Worm (Caenorhabditis elegans) whole organism, young adult: Measurements from ENCODE around the gene F40A3.7.

Source experiments
- B0019.2 ChIP-seq: fragments of 200-800 bp; sonication (Bioruptor generic); conservative IDR thresholded peaks from 2 replicates; pipeline ENCODE4 v1.3.6; 2022; ENCODE audit warnings: missing genetic modification reagents, missing genetic modification characterization, missing compliant biosample characterization
- F22D6.2 ChIP-seq: sonication (generic microtip); optimal IDR thresholded peaks from 2 replicates; lab custom pipeline; 2016; ENCODE audit warnings: mild to moderate bottlenecking, missing genetic modification characterization, missing compliant biosample characterization
- F33H1.4 ChIP-seq: fragments of 200-800 bp; sonication (Bioruptor generic); IDR thresholded peaks from 2 replicates; pipeline ENCODE4 v1.3.6; 2022; ENCODE audit warnings: missing genetic modification reagents, missing genetic modification characterization, missing compliant biosample characterization
- F57A8.1 ChIP-seq: fragments of 200-800 bp; sonication (Bioruptor generic); optimal IDR thresholded peaks from 2 replicates; lab custom pipeline; 2018; ENCODE audit warnings: mild to moderate bottlenecking, missing genetic modification characterization, moderate library complexity, missing compliant biosample characterization
- T26A5.8 ChIP-seq: sonication (generic microtip); optimal IDR thresholded peaks from 2 replicates; lab custom pipeline; 2016; ENCODE audit warnings: missing genetic modification characterization, missing compliant biosample characterization
- Y53G8AR.9 ChIP-seq: fragments of 200-800 bp; sonication (Bioruptor generic); conservative IDR thresholded peaks from 2 replicates; pipeline ENCODE4 v1.3.6; 2022; ENCODE audit warnings: missing genetic modification reagents, missing genetic modification characterization, missing compliant biosample characterization
- Y67H2A.10 ChIP-seq: fragments of 200-800 bp; sonication (Bioruptor generic); conservative IDR thresholded peaks from 2 replicates; pipeline ENCODE4 v1.3.6; 2022; ENCODE audit warnings: missing genetic modification reagents, missing genetic modification characterization, missing compliant biosample characterization
- Y79H2A.3 ChIP-seq: fragments of 200-800 bp; sonication (Bioruptor generic); conservative IDR thresholded peaks from 2 replicates; pipeline ENCODE4 v1.3.6; 2022; ENCODE audit warnings: missing genetic modification reagents, missing genetic modification characterization, missing compliant biosample characterization
- ama-1 ChIP-seq, 3 experiments: fragments of 150-350 bp in 1 of 3; sonication (generic microtip) in 2 of 3; optimal IDR thresholded peaks; 2 replicates each; lab custom pipeline; 2014 to 2018; ENCODE audit warnings: missing biosample characterization in 2 of 3, missing genetic modification characterization in 2 of 3, missing genetic modification reagents in 2 of 3
- aptf-2 ChIP-seq: fragments of 200-800 bp; sonication (Bioruptor generic); conservative IDR thresholded peaks from 2 replicates; pipeline ENCODE4 v1.3.6; 2022; ENCODE audit warnings: missing genetic modification reagents, missing genetic modification characterization, missing compliant biosample characterization
- attf-6 ChIP-seq: fragments of 200-800 bp; sonication (Bioruptor generic); IDR thresholded peaks from 2 replicates; pipeline ENCODE4 v1.3.6; 2022; ENCODE audit warnings: missing genetic modification reagents, missing genetic modification characterization, missing compliant biosample characterization
- bed-1 ChIP-seq: fragments of 200-800 bp; sonication (Bioruptor generic); IDR thresholded peaks from 2 replicates; pipeline ENCODE4 v1.3.6; 2022; ENCODE audit warnings: missing genetic modification reagents, missing genetic modification characterization, missing compliant biosample characterization
- dox-1 ChIP-seq: fragments of 200-800 bp; sonication (Bioruptor generic); IDR thresholded peaks from 2 replicates; pipeline ENCODE4 v1.3.6; 2022; ENCODE audit warnings: missing genetic modification reagents, missing genetic modification characterization, missing compliant biosample characterization
- fkh-3 ChIP-seq: sonication (generic microtip); optimal IDR thresholded peaks from 2 replicates; lab custom pipeline; 2016; ENCODE audit warnings: mild to moderate bottlenecking, missing genetic modification characterization, missing compliant biosample characterization
- gei-17 ChIP-seq: fragments of 200-800 bp; sonication (Bioruptor generic); optimal IDR thresholded peaks from 2 replicates; lab custom pipeline; 2018; ENCODE audit warnings: mild to moderate bottlenecking, missing genetic modification characterization, missing compliant biosample characterization
- hlh-12 ChIP-seq: sonication (generic microtip); optimal IDR thresholded peaks from 2 replicates; lab custom pipeline; 2016; ENCODE audit warnings: missing genetic modification characterization, missing compliant biosample characterization
- hrde-1 ChIP-seq: sonication (generic microtip); optimal IDR thresholded peaks from 2 replicates; lab custom pipeline; 2016; ENCODE audit warnings: missing genetic modification characterization, mild to moderate bottlenecking, missing compliant biosample characterization, moderate library complexity, missing genotype, missing genetic modification reagents, borderline replicate concordance
- let-526 ChIP-seq: fragments of 200-800 bp; sonication (Bioruptor generic); IDR thresholded peaks from 2 replicates; pipeline ENCODE4 v1.3.6; 2022; ENCODE audit warnings: missing genetic modification reagents, missing genetic modification characterization, missing compliant biosample characterization
- let-607 ChIP-seq, 2 experiments: fragments of 200-800 bp in 1 of 2; sonication (Bioruptor generic) in 1 of 2; sonication (generic microtip) in 1 of 2; optimal IDR thresholded peaks; 2 replicates each; lab custom pipeline; 2016 to 2018; ENCODE audit warnings: mild to moderate bottlenecking in 2 of 2, missing compliant biosample characterization in 2 of 2, missing genetic modification characterization in 2 of 2, moderate library complexity in 2 of 2, missing genotype in 1 of 2
- lin-26 ChIP-seq: fragments of 200-800 bp; sonication (Bioruptor generic); IDR thresholded peaks from 2 replicates; pipeline ENCODE4 v1.3.6; 2022; ENCODE audit warnings: missing genetic modification reagents, missing genetic modification characterization, missing compliant biosample characterization
- lin-54 ChIP-seq: fragments of 200-800 bp; sonication (Bioruptor generic); optimal IDR thresholded peaks from 2 replicates; lab custom pipeline; 2018; ENCODE audit warnings: mild to moderate bottlenecking, missing genetic modification characterization, missing compliant biosample characterization
- lsl-1 ChIP-seq: fragments of 200-800 bp; sonication (Bioruptor generic); optimal IDR thresholded peaks from 2 replicates; lab custom pipeline; 2018; ENCODE audit warnings: mild to moderate bottlenecking, missing genetic modification characterization, moderate library complexity, missing compliant biosample characterization
- nfya-1 ChIP-seq: sonication (generic microtip); optimal IDR thresholded peaks from 2 replicates; lab custom pipeline; 2017; ENCODE audit warnings: antibody characterized with exemption, missing compliant biosample characterization, missing genetic modification characterization, borderline replicate concordance; ENCODE audit not compliant: insufficient read depth
- nhr-120 ChIP-seq: fragments of 200-800 bp; sonication (Bioruptor generic); IDR thresholded peaks from 2 replicates; pipeline ENCODE4 v1.3.6; 2022; ENCODE audit warnings: missing genetic modification characterization, missing compliant biosample characterization
- nhr-90 ChIP-seq: sonication (generic microtip); optimal IDR thresholded peaks from 2 replicates; lab custom pipeline; 2016; ENCODE audit warnings: missing genotype, mild to moderate bottlenecking, missing genetic modification characterization, missing compliant biosample characterization
- rcor-1 ChIP-seq: fragments of 200-800 bp; sonication (Bioruptor generic); IDR thresholded peaks from 2 replicates; pipeline ENCODE4 v1.3.6; 2022; ENCODE audit warnings: missing genetic modification reagents, missing genetic modification characterization, missing compliant biosample characterization
- unc-130 ChIP-seq: sonication (generic microtip); optimal IDR thresholded peaks from 2 replicates; lab custom pipeline; 2016; ENCODE audit warnings: missing genetic modification reagents, missing genetic modification characterization, missing compliant biosample characterization
- zfh-2 ChIP-seq: fragments of 200-800 bp; sonication (Bioruptor generic); conservative IDR thresholded peaks from 2 replicates; pipeline ENCODE4 v1.3.6; 2022; ENCODE audit warnings: missing genetic modification reagents, missing genetic modification characterization, missing compliant biosample characterization
- ztf-25 ChIP-seq: fragments of 200-800 bp; sonication (Bioruptor generic); IDR thresholded peaks from 2 replicates; pipeline ENCODE4 v1.3.6; 2022; ENCODE audit warnings: missing genetic modification reagents, missing genetic modification characterization, missing compliant biosample characterization
- ztf-26 ChIP-seq: sonication (generic microtip); optimal IDR thresholded peaks from 2 replicates; lab custom pipeline; 2017; ENCODE audit warnings: missing genetic modification characterization, missing compliant biosample characterization
- ztf-28 ChIP-seq: fragments of 200-800 bp; sonication (Bioruptor generic); IDR thresholded peaks from 2 replicates; pipeline ENCODE4 v1.3.6; 2022; ENCODE audit warnings: missing genetic modification reagents, missing genetic modification characterization, missing compliant biosample characterization
- ztf-3 ChIP-seq: fragments of 200-800 bp; sonication (Bioruptor generic); optimal IDR thresholded peaks from 2 replicates; lab custom pipeline; 2018; ENCODE audit warnings: mild to moderate bottlenecking, missing genetic modification characterization, missing compliant biosample characterization
- ztf-6 ChIP-seq: fragments of 200-800 bp; sonication (Bioruptor generic); IDR thresholded peaks from 2 replicates; pipeline ENCODE4 v1.3.6; 2022; ENCODE audit warnings: missing genetic modification reagents, missing genetic modification characterization, missing compliant biosample characterization

Gene F40A3.7

ce11 chrV:7925483-7925882 is 25.8 kb upstream of the F40A3.7 start, which contains the start of gene srsx-7:
Gene srsx-7 (plus strand): TSS chrV:7925783.
- no peak for TF ChIP-seq nhr-120 (GFP tag; lab: Robert Waterston, UW)
- TF ChIP-seq, all 124 proteins: peak for 0

ce11 chrV:7908431-7908830 is 8.8 kb upstream of the F40A3.7 start:
- no peak for TF ChIP-seq attf-6 (GFP tag; lab: Robert Waterston, UW)
- no peak for TF ChIP-seq ztf-26 (tag; lab: Kevin White, UChicago)
- no peak for TF ChIP-seq F33H1.4
- TF ChIP-seq ztf-3 (GFP tag; lab: Kevin White, UChicago): no peak
- no peak for TF ChIP-seq gei-17
- no peak for TF ChIP-seq F57A8.1 (GFP tag; lab: Kevin White, UChicago)
- TF ChIP-seq hrde-1 (tag; lab: Kevin White, UChicago): no peak
- no peak for TF ChIP-seq rcor-1
- TF ChIP-seq ztf-28 (GFP tag; lab: Robert Waterston, UW): no peak
- no peak for TF ChIP-seq Y67H2A.10 (GFP tag; lab: Robert Waterston, UW)
- no peak for TF ChIP-seq lin-54 (GFP tag; lab: Kevin White, UChicago)
- TF ChIP-seq B0019.2: no peak
- TF ChIP-seq nhr-90: no peak
- TF ChIP-seq lsl-1 (GFP tag; lab: Kevin White, UChicago): no peak

ce11 chrV:7904389-7904788 is 4.7 kb upstream of the F40A3.7 start:
- TF ChIP-seq nfya-1 (no peak), lin-26 (no peak), let-607 (tag; optimal IDR thresholded peaks at IDR 0.05; lab: Kevin White, UChicago) (no peak), F22D6.2 (tag; lab: Kevin White, UChicago) (no peak), Y79H2A.3 (GFP tag; lab: Robert Waterston, UW) (no peak), ztf-6 (no peak), attf-6 (GFP tag; lab: Robert Waterston, UW) (no peak), fkh-3 (tag; lab: Kevin White, UChicago) (no peak), hlh-12 (tag; lab: Kevin White, UChicago) (no peak), bed-1 (GFP tag; lab: Robert Waterston, UW) (no peak), unc-130 (GFP tag; lab: Kevin White, UChicago) (no peak), zfh-2 (GFP tag; lab: Robert Waterston, UW) (no peak), Y53G8AR.9 (GFP tag; lab: Robert Waterston, UW) (no peak), ama-1 (optimal IDR thresholded peaks at IDR 0.05; lab: Kevin White, UChicago) (no peak), ama-1 (GFP tag; optimal IDR thresholded peaks at IDR 0.05; lab: Kevin White, UChicago) (no peak)

- TF ChIP-seq F57A8.1 (GFP tag; lab: Kevin White, UChicago): no peak
- no peak for TF ChIP-seq ztf-25
- no peak for TF ChIP-seq ztf-6
- no peak for TF ChIP-seq hrde-1 (tag; lab: Kevin White, UChicago)
- no peak for TF ChIP-seq let-526 (GFP tag; lab: Robert Waterston, UW)
- TF ChIP-seq aptf-2 (GFP tag; lab: Robert Waterston, UW): no peak
- TF ChIP-seq T26A5.8 (tag; lab: Kevin White, UChicago): no peak
- TF ChIP-seq dox-1: no peak
These were observed 1.6 kb upstream of the F40A3.7 start for ce11 chrV:7901222-7901621.
